Fruit fly (Drosophila melanogaster) whole organism, embryonic: ENCODE results near the gene GluClalpha.
A peak's percentile ranks its signal among the peaks of the same experiment; 100 is the strongest.

Source experiments
- Atf3 ChIP-seq: fragments of 200-800 bp; sonication (Bioruptor generic); optimal IDR thresholded peaks from 3 replicates; lab custom pipeline; 2016; ENCODE audit warnings: missing biosample characterization, missing genetic modification characterization
- Bdp1 ChIP-seq: fragments of 200-800 bp; sonication (Bioruptor generic); optimal IDR thresholded peaks from 3 replicates; lab custom pipeline; 2016; ENCODE audit warnings: missing biosample characterization, missing genetic modification characterization
- Bteb2 ChIP-seq: fragments of 200-800 bp; sonication (Bioruptor generic); optimal IDR thresholded peaks from 2 replicates; lab custom pipeline; 2016; ENCODE audit warnings: missing biosample characterization, missing genetic modification characterization
- CG11560 ChIP-seq: fragments of 200-800 bp; sonication (Bioruptor generic); IDR thresholded peaks from 3 replicates; pipeline ENCODE4 v1.3.6; 2022; ENCODE audit warnings: missing biosample characterization, missing genetic modification characterization
- CG11695 ChIP-seq: fragments of 200-800 bp; sonication (Bioruptor generic); IDR thresholded peaks from 3 replicates; pipeline ENCODE4 v1.3.6; 2022; ENCODE audit warnings: missing biosample characterization, missing genetic modification characterization
- CG11696 ChIP-seq: fragments of 200-800 bp; sonication (Bioruptor generic); IDR thresholded peaks from 2 replicates; pipeline ENCODE4 v1.3.6; 2022; ENCODE audit warnings: missing biosample characterization, missing genetic modification characterization
- CG13287 ChIP-seq: fragments of 200-800 bp; sonication (Bioruptor generic); IDR thresholded peaks from 2 replicates; pipeline ENCODE4 v1.3.6; 2022; ENCODE audit warnings: missing biosample characterization, missing genetic modification characterization; ENCODE audit not compliant: partially characterized antibody
- CG15479 ChIP-seq: fragments of 200-800 bp; sonication (Bioruptor generic); optimal IDR thresholded peaks from 3 replicates; lab custom pipeline; 2019; ENCODE audit warnings: missing biosample characterization, mild to moderate bottlenecking, missing genetic modification characterization, moderate library complexity
- CG18764 ChIP-seq: fragments of 200-800 bp; sonication (Bioruptor generic); optimal IDR thresholded peaks from 3 replicates; lab custom pipeline; 2016; ENCODE audit warnings: missing biosample characterization, missing genetic modification characterization
- CG2120 ChIP-seq: fragments of 200-800 bp; sonication (Bioruptor generic); optimal IDR thresholded peaks from 3 replicates; lab custom pipeline; 2016; ENCODE audit warnings: missing biosample characterization, missing genetic modification characterization
- CG2678 ChIP-seq: fragments of 200-800 bp; sonication (Bioruptor generic); optimal IDR thresholded peaks from 3 replicates; lab custom pipeline; 2019; ENCODE audit warnings: missing biosample characterization, mild to moderate bottlenecking, missing genetic modification characterization, moderate library complexity
- CG30431 ChIP-seq: fragments of 200-800 bp; sonication (Bioruptor generic); optimal IDR thresholded peaks from 2 replicates; lab custom pipeline; 2017; ENCODE audit warnings: missing biosample characterization, missing genetic modification characterization
- CG32532 ChIP-seq: fragments of 200-800 bp; sonication (Bioruptor generic); IDR thresholded peaks from 2 replicates; pipeline ENCODE4 v1.3.6; 2022; ENCODE audit warnings: missing biosample characterization, missing genetic modification characterization
- CG3407 ChIP-seq: fragments of 200-800 bp; sonication (Bioruptor generic); optimal IDR thresholded peaks from 2 replicates; lab custom pipeline; 2018; ENCODE audit warnings: missing biosample characterization, mild to moderate bottlenecking, missing genetic modification characterization
- CG34224 ChIP-seq: fragments of 200-800 bp; sonication (Bioruptor generic); IDR thresholded peaks from 3 replicates; pipeline ENCODE4 v1.3.6; 2022; ENCODE audit warnings: missing biosample characterization, missing genetic modification characterization; ENCODE audit not compliant: partially characterized antibody
- CG3995 ChIP-seq: fragments of 200-800 bp; sonication (Bioruptor generic); optimal IDR thresholded peaks from 3 replicates; lab custom pipeline; 2016; ENCODE audit warnings: missing biosample characterization, missing genetic modification characterization
- CG4424 ChIP-seq: fragments of 200-800 bp; sonication (Bioruptor generic); optimal IDR thresholded peaks from 3 replicates; lab custom pipeline; 2016; ENCODE audit warnings: missing biosample characterization, missing genetic modification characterization
- CG7357 ChIP-seq: fragments of 200-800 bp; sonication (Bioruptor generic); IDR thresholded peaks from 3 replicates; pipeline ENCODE4 v1.3.6; 2022; ENCODE audit warnings: missing biosample characterization, missing genetic modification characterization
- CG7745 ChIP-seq: fragments of 200-800 bp; sonication (Bioruptor generic); optimal IDR thresholded peaks from 2 replicates; lab custom pipeline; 2018; ENCODE audit warnings: missing biosample characterization, mild to moderate bottlenecking, missing genetic modification characterization, moderate library complexity
- CG8478 ChIP-seq: fragments of >200 bp; optimal IDR thresholded peaks from 2 replicates; lab custom pipeline; 2018
- CkIIα-i1 ChIP-seq: fragments of 200-800 bp; sonication (Bioruptor generic); IDR thresholded peaks from 2 replicates; pipeline ENCODE4 v1.3.6; 2022; ENCODE audit warnings: missing biosample characterization, missing genetic modification characterization
- D ChIP-seq, 2 experiments: fragments of 200-800 bp in 1 of 2; fragments of >200 bp in 1 of 2; sonication (Bioruptor generic) in 1 of 2; optimal IDR thresholded peaks; 2 replicates in 1 of 2; 3 replicates in 1 of 2; lab custom pipeline; 2017; ENCODE audit warnings: mild to moderate bottlenecking in 1 of 2, missing biosample characterization in 1 of 2, missing genetic modification characterization in 1 of 2, missing genetic modification reagents in 1 of 2
- Dad ChIP-seq: fragments of 200-800 bp; sonication (Bioruptor generic); optimal IDR thresholded peaks from 3 replicates; lab custom pipeline; 2016; ENCODE audit warnings: missing biosample characterization, missing genetic modification characterization
- Doc2 ChIP-seq: fragments of 200-800 bp; sonication (Bioruptor generic); IDR thresholded peaks from 2 replicates; pipeline ENCODE4 v1.3.6; 2022; ENCODE audit warnings: missing biosample characterization, missing genetic modification characterization
- Elba2 ChIP-seq: fragments of 200-800 bp; sonication (Bioruptor generic); optimal IDR thresholded peaks from 3 replicates; lab custom pipeline; 2016; ENCODE audit warnings: missing biosample characterization, missing genetic modification characterization
- Kr ChIP-seq: fragments of 200-800 bp; sonication (Bioruptor generic); optimal IDR thresholded peaks from 2 replicates; lab custom pipeline; 2017; ENCODE audit warnings: missing biosample characterization, mild to moderate bottlenecking, missing genetic modification characterization
- Mad ChIP-seq: fragments of 200-800 bp; sonication (Bioruptor generic); optimal IDR thresholded peaks from 2 replicates; lab custom pipeline; 2016; ENCODE audit warnings: missing biosample characterization, missing genetic modification characterization
- NFAT ChIP-seq: fragments of 200-800 bp; sonication (Bioruptor generic); IDR thresholded peaks from 2 replicates; pipeline ENCODE4 v1.3.6; 2022; ENCODE audit warnings: missing biosample characterization, missing genetic modification characterization
- Six4 ChIP-seq: fragments of 200-800 bp; sonication (Bioruptor generic); optimal IDR thresholded peaks from 2 replicates; lab custom pipeline; 2016; ENCODE audit warnings: missing biosample characterization, missing genetic modification characterization
- Ssrp ChIP-seq: fragments of 200-800 bp; sonication (Bioruptor generic); optimal IDR thresholded peaks from 2 replicates; lab custom pipeline; 2018; ENCODE audit warnings: missing biosample characterization, mild to moderate bottlenecking, missing genetic modification characterization, moderate library complexity
- Vsx1 ChIP-seq: fragments of 200-800 bp; sonication (Bioruptor generic); optimal IDR thresholded peaks from 2 replicates; lab custom pipeline; 2017; ENCODE audit warnings: missing biosample characterization, mild to moderate bottlenecking, missing genetic modification characterization, missing genetic modification reagents
- ac ChIP-seq: fragments of 200-800 bp; sonication (Bioruptor generic); optimal IDR thresholded peaks from 3 replicates; lab custom pipeline; 2017; ENCODE audit warnings: missing biosample characterization, mild to moderate bottlenecking, missing genetic modification characterization
- cad ChIP-seq: fragments of >200 bp; optimal IDR thresholded peaks from 2 replicates; lab custom pipeline; 2017; ENCODE audit warnings: missing biosample characterization, missing genetic modification characterization
- gce ChIP-seq: fragments of 200-800 bp; sonication (Bioruptor generic); IDR thresholded peaks from 3 replicates; pipeline ENCODE4 v1.3.6; 2022; ENCODE audit warnings: missing biosample characterization, missing genetic modification characterization
- gsb-n ChIP-seq: fragments of 200-800 bp; sonication (Bioruptor generic); optimal IDR thresholded peaks from 3 replicates; lab custom pipeline; 2018; ENCODE audit warnings: missing biosample characterization, mild to moderate bottlenecking, missing genetic modification characterization
- ham ChIP-seq: fragments of 200-800 bp; sonication (Bioruptor generic); IDR thresholded peaks from 2 replicates; pipeline ENCODE4 v1.3.6; 2022; ENCODE audit warnings: missing biosample characterization, missing genetic modification characterization
- insv ChIP-seq, 2 experiments: fragments of 200-800 bp; sonication (Bioruptor generic); optimal IDR thresholded peaks; 3 replicates each; lab custom pipeline; 2016 to 2018; ENCODE audit warnings: missing biosample characterization in 2 of 2, missing genetic modification characterization in 2 of 2
- kni ChIP-seq: fragments of 200-800 bp; sonication (Bioruptor generic); optimal IDR thresholded peaks from 3 replicates; lab custom pipeline; 2017; ENCODE audit warnings: mild to moderate bottlenecking, missing biosample characterization, missing genetic modification reagents, missing genetic modification characterization
- prd ChIP-seq, 3 experiments: fragments of >200 bp in 2 of 3; fragments of 200-800 bp in 1 of 3; sonication (Bioruptor generic) in 1 of 3; optimal IDR thresholded peaks in 2 of 3; IDR thresholded peaks in 1 of 3; 2 replicates in 2 of 3; 3 replicates in 1 of 3; pipeline versions ENCODE4 v1.3.6 to Lab custom; 2017 to 2022; ENCODE audit warnings: missing biosample characterization in 1 of 3, missing genetic modification characterization in 1 of 3
- pros ChIP-seq: fragments of 200-800 bp; sonication (Bioruptor generic); optimal IDR thresholded peaks from 3 replicates; lab custom pipeline; 2019; ENCODE audit warnings: missing biosample characterization, mild to moderate bottlenecking, missing genetic modification characterization, moderate library complexity
- sd ChIP-seq: fragments of 200-800 bp; sonication (Bioruptor generic); optimal IDR thresholded peaks from 3 replicates; lab custom pipeline; 2018; ENCODE audit warnings: missing biosample characterization, mild to moderate bottlenecking, missing genetic modification characterization, moderate library complexity
- slou ChIP-seq: fragments of 200-800 bp; sonication (Bioruptor generic); optimal IDR thresholded peaks from 3 replicates; lab custom pipeline; 2016; ENCODE audit warnings: missing biosample characterization, missing genetic modification characterization
- sna ChIP-seq: fragments of 200-800 bp; sonication (Bioruptor generic); IDR thresholded peaks from 2 replicates; pipeline ENCODE4 v1.3.6; 2022; ENCODE audit warnings: missing biosample characterization, missing genetic modification characterization; ENCODE audit not compliant: partially characterized antibody
- sqz ChIP-seq: fragments of 200-800 bp; sonication (Bioruptor generic); optimal IDR thresholded peaks from 3 replicates; lab custom pipeline; 2018; ENCODE audit warnings: missing biosample characterization, mild to moderate bottlenecking, missing genetic modification characterization
- stwl ChIP-seq: fragments of 200-800 bp; sonication (Bioruptor generic); optimal IDR thresholded peaks from 3 replicates; lab custom pipeline; 2018; ENCODE audit warnings: missing biosample characterization, mild to moderate bottlenecking, missing genetic modification characterization, moderate library complexity
- tll ChIP-seq, 2 experiments: fragments of 200-800 bp in 1 of 2; fragments of >200 bp in 1 of 2; sonication (Bioruptor generic) in 1 of 2; optimal IDR thresholded peaks; 2 replicates each; lab custom pipeline; 2017 to 2019; ENCODE audit warnings: missing biosample characterization in 2 of 2, missing genetic modification characterization in 2 of 2, mild to moderate bottlenecking in 1 of 2, moderate library complexity in 1 of 2
- trh ChIP-seq: fragments of 200-800 bp; sonication (Bioruptor generic); optimal IDR thresholded peaks from 2 replicates; lab custom pipeline; 2016; ENCODE audit warnings: missing biosample characterization, missing genetic modification characterization
- vvl ChIP-seq: fragments of 200-800 bp; sonication (Bioruptor generic); IDR thresholded peaks from 2 replicates; pipeline ENCODE4 v1.3.6; 2022; ENCODE audit warnings: missing biosample characterization, missing genetic modification characterization
- zen ChIP-seq: fragments of 200-800 bp; sonication (Bioruptor generic); optimal IDR thresholded peaks from 3 replicates; lab custom pipeline; 2018; ENCODE audit warnings: missing biosample characterization, mild to moderate bottlenecking, missing genetic modification characterization, moderate library complexity

The GluClalpha gene

dm6 chr3R:19796835-19797234 lies 66.3 kb downstream of the GluClalpha start:
- no peak for TF ChIP-seq CG7357 (GFP tag; lab: Robert Waterston, UW)
- TF ChIP-seq CG13287 (GFP tag; lab: Robert Waterston, UW) = no peak
- TF ChIP-seq CG8478 (lab: Kevin White, UChicago) = peak; percentile 26
- peak; percentile 97 for TF ChIP-seq CG4424 (GFP tag; lab: Kevin White, UChicago)
- TF ChIP-seq, all 482 proteins: peak for 2

DNA sequence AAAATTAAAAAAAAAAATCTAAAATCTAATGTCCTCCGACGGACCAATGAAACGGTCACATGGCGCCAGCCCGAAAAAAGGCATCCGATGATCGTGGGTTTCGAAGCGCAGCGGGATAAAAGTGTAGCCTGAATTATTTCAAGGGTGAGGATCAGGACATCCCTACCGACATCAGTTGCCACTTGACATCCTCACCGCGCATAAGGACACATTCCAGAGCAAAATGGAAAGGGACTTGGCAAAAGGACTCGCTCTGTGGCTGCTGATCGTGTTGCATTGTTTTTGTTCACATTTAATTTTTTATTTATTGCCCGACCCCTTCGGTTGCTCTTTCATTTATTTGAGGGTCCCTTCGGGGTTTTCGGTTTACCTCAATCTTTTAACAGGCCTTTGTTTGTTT lies 69.1 kb downstream of the GluClalpha start:
- TF ChIP-seq Vsx1 (GFP tag; lab: Kevin White, UChicago) (no peak), insv (GFP tag; optimal IDR thresholded peaks at IDR 0.05; lab: Kevin White, UChicago) (no peak), CG11696 (no peak), tll (GFP tag; optimal IDR thresholded peaks at IDR 0.05; lab: Kevin White, UChicago) (peak in 1 of 2 experiments; percentile 54), CG11695 (GFP tag; lab: Robert Waterston, UW) (no peak), gce (no peak), CG3407 (GFP tag; lab: Kevin White, UChicago) (no peak), Dad (GFP tag; lab: Kevin White, UChicago) (no peak), CG30431 (GFP tag; lab: Kevin White, UChicago) (no peak), CG7745 (no peak), CG11560 (tag; lab: Robert Waterston, UW) (no peak), CG2678 (tag; lab: Kevin White, UChicago) (no peak), D (optimal IDR thresholded peaks at IDR 0.05; lab: Kevin White, UChicago) (peak; percentile 28), D (GFP tag; optimal IDR thresholded peaks at IDR 0.05; lab: Kevin White, UChicago) (no peak), ac (GFP tag; lab: Kevin White, UChicago) (no peak), CG32532 (GFP tag; lab: Robert Waterston, UW) (no peak), Ssrp (no peak), CG3995 (GFP tag; lab: Kevin White, UChicago) (no peak), Kr (GFP tag; lab: Kevin White, UChicago) (peak; percentile 52), kni (GFP tag; lab: Kevin White, UChicago) (peak; percentile 31), gsb-n (tag; lab: Kevin White, UChicago) (no peak), stwl (tag; lab: Kevin White, UChicago) (no peak), Six4 (GFP tag; lab: Kevin White, UChicago) (no peak), Bteb2 (no peak), NFAT (GFP tag; lab: Robert Waterston, UW) (no peak), trh (GFP tag; lab: Kevin White, UChicago) (no peak), sqz (GFP tag; lab: Kevin White, UChicago) (no peak), CG34224 (GFP tag; lab: Robert Waterston, UW) (no peak), cad (GFP tag; lab: Kevin White, UChicago) (peak; percentile 73), prd (optimal IDR thresholded peaks at IDR 0.05; lab: Kevin White, UChicago) (no peak), prd (GFP tag; IDR thresholded peaks at IDR 0.05; lab: Robert Waterston, UW) (no peak), ham (GFP tag; lab: Robert Waterston, UW) (no peak), CkIIα-i1 (GFP tag; lab: Robert Waterston, UW) (no peak), Mad (no peak), vvl (GFP tag; lab: Robert Waterston, UW) (no peak), Doc2 (no peak), zen (peak; percentile 43), Bdp1 (GFP tag; lab: Kevin White, UChicago) (no peak), CG2120 (GFP tag; lab: Kevin White, UChicago) (no peak), sd (tag; lab: Kevin White, UChicago) (no peak), slou (no peak), sna (no peak), CG18764 (no peak), Elba2 (GFP tag; lab: Kevin White, UChicago) (no peak), pros (GFP tag; lab: Kevin White, UChicago) (peak; percentile 63), Atf3 (GFP tag; lab: Kevin White, UChicago) (no peak), CG15479 (GFP tag; lab: Kevin White, UChicago) (peak; percentile 2)
